Fruit fly (Drosophila melanogaster) whole organism, embryonic: Measurements from ENCODE around the gene scpr-C.

Experiments
- ATbp ChIP-seq: fragments of 200-800 bp; sonication (Bioruptor generic); optimal IDR thresholded peaks from 2 replicates; lab custom pipeline; 2017; ENCODE audit warnings: missing biosample characterization, mild to moderate bottlenecking, missing genetic modification characterization, missing genetic modification reagents
- BEAF-32 ChIP-seq: fragments of 200-800 bp; sonication (Bioruptor generic); optimal IDR thresholded peaks from 3 replicates; lab custom pipeline; 2017; ENCODE audit warnings: missing biosample characterization, missing genetic modification characterization, mild to moderate bottlenecking, moderate library complexity, missing genetic modification reagents
- CG10147 ChIP-seq: fragments of 200-800 bp; sonication (Bioruptor generic); optimal IDR thresholded peaks from 2 replicates; lab custom pipeline; 2019; ENCODE audit warnings: missing biosample characterization, mild to moderate bottlenecking, missing genetic modification characterization, moderate library complexity
- CG10366 ChIP-seq: fragments of 200-800 bp; sonication (Bioruptor generic); IDR thresholded peaks from 2 replicates; pipeline ENCODE4 v1.3.6; 2022; ENCODE audit warnings: missing biosample characterization, missing genetic modification characterization
- CG11723 ChIP-seq: fragments of 200-800 bp; sonication (Bioruptor generic); optimal IDR thresholded peaks from 2 replicates; lab custom pipeline; 2017; ENCODE audit warnings: missing biosample characterization, mild to moderate bottlenecking, missing genetic modification characterization
- CG12942 ChIP-seq: fragments of 200-800 bp; sonication (Bioruptor generic); optimal IDR thresholded peaks from 3 replicates; lab custom pipeline; 2016; ENCODE audit warnings: missing biosample characterization, missing genetic modification characterization
- CG14667 ChIP-seq: fragments of 200-800 bp; sonication (Bioruptor generic); IDR thresholded peaks from 2 replicates; pipeline ENCODE4 v1.3.6; 2022; ENCODE audit warnings: missing biosample characterization, missing genetic modification characterization
- CG14710 ChIP-seq: fragments of 200-800 bp; sonication (Bioruptor generic); optimal IDR thresholded peaks from 3 replicates; lab custom pipeline; 2019; ENCODE audit warnings: missing biosample characterization, mild to moderate bottlenecking, missing genetic modification characterization, moderate library complexity
- CG1529 ChIP-seq: fragments of 200-800 bp; sonication (Bioruptor generic); optimal IDR thresholded peaks from 3 replicates; lab custom pipeline; 2018; ENCODE audit warnings: missing biosample characterization, missing genetic modification characterization
- CG15696 ChIP-seq: fragments of 200-800 bp; sonication (Bioruptor generic); optimal IDR thresholded peaks from 2 replicates; lab custom pipeline; 2019; ENCODE audit warnings: missing biosample characterization, mild to moderate bottlenecking, missing genetic modification characterization, moderate library complexity
- CG18764 ChIP-seq: fragments of 200-800 bp; sonication (Bioruptor generic); optimal IDR thresholded peaks from 3 replicates; lab custom pipeline; 2016; ENCODE audit warnings: missing biosample characterization, missing genetic modification characterization
- CG2889 ChIP-seq: fragments of 200-800 bp; sonication (Bioruptor generic); IDR thresholded peaks from 3 replicates; pipeline ENCODE4 v1.3.6; 2022; ENCODE audit warnings: missing biosample characterization, missing genetic modification characterization
- CG3847 ChIP-seq: fragments of 200-800 bp; sonication (Bioruptor generic); IDR thresholded peaks from 2 replicates; pipeline ENCODE4 v1.3.6; 2022; ENCODE audit warnings: missing biosample characterization, missing genetic modification characterization
- CG6683 ChIP-seq: fragments of 200-800 bp; sonication (Bioruptor generic); optimal IDR thresholded peaks from 2 replicates; lab custom pipeline; 2017; ENCODE audit warnings: missing biosample characterization, mild to moderate bottlenecking, missing genetic modification characterization, missing genetic modification reagents
- CG8089 ChIP-seq: fragments of 200-800 bp; sonication (Bioruptor generic); optimal IDR thresholded peaks from 3 replicates; lab custom pipeline; 2016; ENCODE audit warnings: missing biosample characterization, missing genetic modification characterization
- CG8290 ChIP-seq, 3 experiments: fragments of 200-800 bp; sonication (Bioruptor generic); optimal IDR thresholded peaks; 2 replicates each; lab custom pipeline; 2016 to 2019; ENCODE audit warnings: missing biosample characterization in 3 of 3, missing genetic modification characterization in 3 of 3, mild to moderate bottlenecking in 2 of 3, moderate library complexity in 1 of 3
- CG9817 ChIP-seq: fragments of 200-800 bp; sonication (Bioruptor generic); optimal IDR thresholded peaks from 2 replicates; lab custom pipeline; 2018; ENCODE audit warnings: missing biosample characterization, mild to moderate bottlenecking, missing genetic modification characterization, moderate library complexity
- Dip2 ChIP-seq: fragments of 200-800 bp; sonication (Bioruptor generic); IDR thresholded peaks from 2 replicates; pipeline ENCODE4 v1.3.6; 2022; ENCODE audit warnings: missing biosample characterization, missing genetic modification characterization
- E2f2 ChIP-seq: fragments of 200-800 bp; sonication (Bioruptor generic); IDR thresholded peaks from 2 replicates; pipeline ENCODE4 v1.3.6; 2022; ENCODE audit warnings: missing biosample characterization, missing genetic modification characterization
- GATAe ChIP-seq: fragments of 200-800 bp; sonication (Bioruptor generic); conservative IDR thresholded peaks from 2 replicates; pipeline ENCODE4 v1.3.6; 2022; ENCODE audit warnings: missing biosample characterization, missing genetic modification characterization
- Hey ChIP-seq: fragments of 200-800 bp; sonication (Bioruptor generic); optimal IDR thresholded peaks from 3 replicates; lab custom pipeline; 2018; ENCODE audit warnings: missing biosample characterization, mild to moderate bottlenecking, missing genetic modification characterization
- NC2β ChIP-seq: fragments of 200-800 bp; sonication (Bioruptor generic); optimal IDR thresholded peaks from 2 replicates; lab custom pipeline; 2016; ENCODE audit warnings: missing biosample characterization, missing genetic modification characterization
- Nf-YB ChIP-seq: fragments of 200-800 bp; sonication (Bioruptor generic); optimal IDR thresholded peaks from 3 replicates; lab custom pipeline; 2019; ENCODE audit warnings: missing biosample characterization, mild to moderate bottlenecking, missing genetic modification characterization, moderate library complexity
- Optix ChIP-seq: fragments of 200-800 bp; sonication (Bioruptor generic); IDR thresholded peaks from 3 replicates; pipeline ENCODE4 v1.3.6; 2022; ENCODE audit warnings: missing biosample characterization, missing genetic modification characterization
- Poxn ChIP-seq: fragments of 200-800 bp; sonication (Bioruptor generic); IDR thresholded peaks from 2 replicates; pipeline ENCODE4 v1.3.6; 2022; ENCODE audit warnings: missing biosample characterization, missing genetic modification characterization
- Rx ChIP-seq: fragments of 200-800 bp; sonication (Bioruptor generic); IDR thresholded peaks from 2 replicates; pipeline ENCODE4 v1.3.6; 2022; ENCODE audit warnings: missing biosample characterization, missing genetic modification characterization
- Side ChIP-seq: fragments of 200-800 bp; sonication (Bioruptor generic); optimal IDR thresholded peaks from 2 replicates; lab custom pipeline; 2016; ENCODE audit warnings: missing biosample characterization, missing genetic modification characterization
- Ssrp ChIP-seq: fragments of 200-800 bp; sonication (Bioruptor generic); optimal IDR thresholded peaks from 2 replicates; lab custom pipeline; 2018; ENCODE audit warnings: missing biosample characterization, mild to moderate bottlenecking, missing genetic modification characterization, moderate library complexity
- Stat92E ChIP-seq, 3 experiments: fragments of >200 bp in 2 of 3; fragments of 200-800 bp in 1 of 3; sonication (Bioruptor generic) in 1 of 3; optimal IDR thresholded peaks; 2 replicates each; lab custom pipeline; 2017 to 2019; ENCODE audit warnings: missing biosample characterization in 3 of 3, missing genetic modification characterization in 3 of 3, mild to moderate bottlenecking in 1 of 3, moderate library complexity in 1 of 3
- ab ChIP-seq: fragments of 200-800 bp; sonication (Bioruptor generic); optimal IDR thresholded peaks from 2 replicates; lab custom pipeline; 2016; ENCODE audit warnings: missing biosample characterization, missing genetic modification characterization
- bcd ChIP-seq: fragments of 200-800 bp; sonication (Bioruptor generic); optimal IDR thresholded peaks from 2 replicates; lab custom pipeline; 2017; ENCODE audit warnings: missing biosample characterization, mild to moderate bottlenecking, missing genetic modification characterization
- cg ChIP-seq: fragments of 200-800 bp; sonication (Bioruptor generic); optimal IDR thresholded peaks from 3 replicates; lab custom pipeline; 2019; ENCODE audit warnings: missing biosample characterization, mild to moderate bottlenecking, missing genetic modification characterization, moderate library complexity
- chn ChIP-seq: fragments of 200-800 bp; sonication (Bioruptor generic); optimal IDR thresholded peaks from 2 replicates; lab custom pipeline; 2016; ENCODE audit warnings: missing biosample characterization, missing genetic modification characterization
- danr ChIP-seq: fragments of 200-800 bp; sonication (Bioruptor generic); IDR thresholded peaks from 2 replicates; pipeline ENCODE4 v1.3.6; 2022; ENCODE audit warnings: missing biosample characterization, missing genetic modification characterization
- grau ChIP-seq: fragments of 200-800 bp; optimal IDR thresholded peaks from 3 replicates; lab custom pipeline; 2019; ENCODE audit warnings: missing biosample characterization, mild to moderate bottlenecking, missing genetic modification characterization, moderate library complexity
- gt ChIP-seq: fragments of 200-800 bp; sonication (Bioruptor generic); IDR thresholded peaks from 2 replicates; pipeline ENCODE4 v1.3.6; 2022; ENCODE audit warnings: missing biosample characterization, missing genetic modification characterization
- ind ChIP-seq: fragments of 200-800 bp; sonication (Bioruptor generic); optimal IDR thresholded peaks from 3 replicates; lab custom pipeline; 2016; ENCODE audit warnings: missing biosample characterization, missing genetic modification characterization
- insv ChIP-seq, 2 experiments: fragments of 200-800 bp; sonication (Bioruptor generic); optimal IDR thresholded peaks; 3 replicates each; lab custom pipeline; 2016 to 2018; ENCODE audit warnings: missing biosample characterization in 2 of 2, missing genetic modification characterization in 2 of 2
- jumu ChIP-seq: fragments of 200-800 bp; sonication (Bioruptor generic); optimal IDR thresholded peaks from 3 replicates; lab custom pipeline; 2016; ENCODE audit warnings: missing biosample characterization, missing genetic modification characterization
- ken ChIP-seq: fragments of 200-800 bp; sonication (Bioruptor generic); IDR thresholded peaks from 3 replicates; pipeline ENCODE4 v1.3.6; 2022; ENCODE audit warnings: missing biosample characterization, missing genetic modification characterization
- lilli ChIP-seq: fragments of 200-800 bp; sonication (Bioruptor generic); optimal IDR thresholded peaks from 3 replicates; lab custom pipeline; 2016; ENCODE audit warnings: missing biosample characterization, missing genetic modification characterization
- mirr ChIP-seq: fragments of 200-800 bp; sonication (Bioruptor generic); optimal IDR thresholded peaks from 3 replicates; lab custom pipeline; 2018; ENCODE audit warnings: missing biosample characterization, mild to moderate bottlenecking, missing genetic modification characterization
- nerfin-2 ChIP-seq: fragments of 200-800 bp; sonication (Bioruptor generic); IDR thresholded peaks from 2 replicates; pipeline ENCODE4 v1.3.6; 2022; ENCODE audit warnings: missing biosample characterization, missing genetic modification characterization; ENCODE audit not compliant: partially characterized antibody
- pita ChIP-seq: fragments of 200-800 bp; sonication (Bioruptor generic); optimal IDR thresholded peaks from 2 replicates; lab custom pipeline; 2017; ENCODE audit warnings: missing biosample characterization, mild to moderate bottlenecking, missing genetic modification characterization
- repo ChIP-seq: fragments of 200-800 bp; sonication (Bioruptor generic); optimal IDR thresholded peaks from 2 replicates; lab custom pipeline; 2016; ENCODE audit warnings: missing biosample characterization, missing genetic modification characterization
- sna ChIP-seq: fragments of 200-800 bp; sonication (Bioruptor generic); IDR thresholded peaks from 2 replicates; pipeline ENCODE4 v1.3.6; 2022; ENCODE audit warnings: missing biosample characterization, missing genetic modification characterization; ENCODE audit not compliant: partially characterized antibody
- sqz ChIP-seq: fragments of 200-800 bp; sonication (Bioruptor generic); optimal IDR thresholded peaks from 3 replicates; lab custom pipeline; 2018; ENCODE audit warnings: missing biosample characterization, mild to moderate bottlenecking, missing genetic modification characterization
- tio ChIP-seq: fragments of 200-800 bp; sonication (Bioruptor generic); optimal IDR thresholded peaks from 2 replicates; lab custom pipeline; 2017; ENCODE audit warnings: missing biosample characterization, missing genetic modification characterization, inconsistent platforms
- trh ChIP-seq: fragments of 200-800 bp; sonication (Bioruptor generic); optimal IDR thresholded peaks from 2 replicates; lab custom pipeline; 2016; ENCODE audit warnings: missing biosample characterization, missing genetic modification characterization
- unc-4 ChIP-seq: fragments of 200-800 bp; sonication (Bioruptor generic); IDR thresholded peaks from 2 replicates; pipeline ENCODE4 v1.3.6; 2022; ENCODE audit warnings: missing biosample characterization, missing genetic modification characterization; ENCODE audit not compliant: partially characterized antibody

Gene scpr-C

dm6 chr3R:11226496-11226895 lies 1.2 kb downstream of the scpr-C start, which contains the start of gene CG17726 (continued):
- peak; percentile 94 for TF ChIP-seq CG8290 (GFP tag; optimal IDR thresholded peaks at IDR 0.05; lab: Kevin White, UChicago)
- TF ChIP-seq CG8290 (tag; optimal IDR thresholded peaks at IDR 0.05; lab: Kevin White, UChicago), result peak in 1 of 2 experiments; percentile 75
- peak; percentile 86 for TF ChIP-seq Side (GFP tag; lab: Kevin White, UChicago)
- peak; percentile 87 for TF ChIP-seq CG6683 (GFP tag; lab: Kevin White, UChicago)
- peak; percentile 96 for TF ChIP-seq ken (GFP tag; lab: Robert Waterston, UW)
- no peak for TF ChIP-seq pita (GFP tag; lab: Kevin White, UChicago)
- TF ChIP-seq Poxn (GFP tag; lab: Robert Waterston, UW), result peak; percentile 90
- TF ChIP-seq insv (GFP tag; optimal IDR thresholded peaks at IDR 0.05; lab: Kevin White, UChicago), result peak in 1 of 2 experiments; percentile 60
- peak; percentile 88 for TF ChIP-seq GATAe
- no peak for TF ChIP-seq unc-4 (GFP tag; lab: Robert Waterston, UW)
- TF ChIP-seq Nf-YB (GFP tag; lab: Kevin White, UChicago), result peak; percentile 89
- TF ChIP-seq CG10147 (GFP tag; lab: Kevin White, UChicago), result peak; percentile 95
- TF ChIP-seq Dip2 (GFP tag; lab: Robert Waterston, UW), result peak; percentile 69
- peak; percentile 93 for TF ChIP-seq sqz (GFP tag; lab: Kevin White, UChicago)
- peak; percentile 95 for TF ChIP-seq Rx (GFP tag; lab: Robert Waterston, UW)
- peak; percentile 98 for TF ChIP-seq CG10366 (GFP tag; lab: Robert Waterston, UW)
- TF ChIP-seq CG11723 (GFP tag; lab: Kevin White, UChicago), result peak; percentile 87
- peak; percentile 91 for TF ChIP-seq trh (GFP tag; lab: Kevin White, UChicago)
- peak; percentile 92 for TF ChIP-seq CG1529 (GFP tag; lab: Kevin White, UChicago)
- peak; percentile 96 for TF ChIP-seq CG14667 (GFP tag; lab: Robert Waterston, UW)
- TF ChIP-seq danr (GFP tag; lab: Robert Waterston, UW), result peak; percentile 93
- peak; percentile 89 for TF ChIP-seq CG18764 (GFP tag; lab: Kevin White, UChicago)
- TF ChIP-seq ind (GFP tag; lab: Kevin White, UChicago), result peak; percentile 96
- peak; percentile 95 for TF ChIP-seq bcd (GFP tag; lab: Kevin White, UChicago)
- TF ChIP-seq E2f2, result peak; percentile 87
- peak; percentile 97 for TF ChIP-seq CG14710 (tag; lab: Kevin White, UChicago)
- peak; percentile 96 for TF ChIP-seq lilli (GFP tag; lab: Kevin White, UChicago)
- TF ChIP-seq CG12942 (GFP tag; lab: Kevin White, UChicago), result peak; percentile 95
- TF ChIP-seq CG15696, result peak; percentile 96
- TF ChIP-seq Optix, result peak; percentile 58; the same call in 1 of the 3 replicates
- TF ChIP-seq CG8089 (GFP tag; lab: Kevin White, UChicago), result peak; percentile 79
- peak; percentile 97 for TF ChIP-seq grau (tag; lab: Kevin White, UChicago)
- no peak for TF ChIP-seq Hey (tag; lab: Kevin White, UChicago)
- TF ChIP-seq chn, result peak; percentile 94
- peak; percentile 27 for TF ChIP-seq ab
- no peak for TF ChIP-seq nerfin-2 (GFP tag; lab: Robert Waterston, UW)
- peak; percentile 95 for TF ChIP-seq ATbp (GFP tag; lab: Kevin White, UChicago)
- peak; percentile 97 for TF ChIP-seq Ssrp (tag; lab: Kevin White, UChicago)
- no peak for TF ChIP-seq tio (GFP tag; lab: Kevin White, UChicago)
- TF ChIP-seq mirr (GFP tag; lab: Kevin White, UChicago), result peak; percentile 81
- peak; percentile 97 for TF ChIP-seq CG3847 (GFP tag; lab: Robert Waterston, UW)
- peak; percentile 79 for TF ChIP-seq jumu (GFP tag; lab: Kevin White, UChicago)
- peak; percentile 94 for TF ChIP-seq gt (GFP tag; lab: Robert Waterston, UW)
- peak; percentile 97 for TF ChIP-seq CG2889 (GFP tag; lab: Robert Waterston, UW)
- peak; percentile 16 for TF ChIP-seq BEAF-32
- TF ChIP-seq NC2β (GFP tag; lab: Kevin White, UChicago), result peak; percentile 76
- TF ChIP-seq sna (GFP tag; lab: Robert Waterston, UW), result no peak
- no peak for TF ChIP-seq cg
- TF ChIP-seq repo, result peak; percentile 76
- peak in 1 of 3 experiments; percentile 94 for TF ChIP-seq Stat92E (GFP tag; optimal IDR thresholded peaks at IDR 0.05; lab: Kevin White, UChicago)
- peak; percentile 96 for TF ChIP-seq CG9817 (tag; lab: Kevin White, UChicago)
